Worm (Caenorhabditis elegans): ENCODE data around the gene srlf-32.

The srlf-32 gene

ce11 chrIV:11955592-11955991 lies 29.8 kb downstream of the srlf-32 start:
- TF ChIP-seq cebp-1 (GFP tag; IDR thresholded peaks at IDR 0.05) (peak; percentile 63), cebp-1 (tag; optimal IDR thresholded peaks at IDR 0.05) (peak; percentile 65), ceh-40 (GFP tag; IDR thresholded peaks at IDR 0.05) (0 out of 2 replicates have a peak, but pooled peaks have one; percentile 15), hmg-20 (GFP tag; IDR thresholded peaks at IDR 0.05) (no peak; the same call in 1 of the 2 replicates), F23B12.7 (tag; optimal IDR thresholded peaks at IDR 0.05; ENCODE audit: insufficient read depth) (peak; percentile 8), C06A6.2 (GFP tag; conservative IDR thresholded peaks at IDR 0.05) (peak; percentile 63; the same call in 1 of the 2 replicates), lin-54 (GFP tag; optimal IDR thresholded peaks at IDR 0.05) (peak; percentile 64), rcor-1 (GFP tag; IDR thresholded peaks at IDR 0.05) (0 out of 2 replicates have a peak, but pooled peaks have one; percentile 16), F49E8.2 (tag; optimal IDR thresholded peaks at IDR 0.05; ENCODE audit: insufficient read depth) (peak; percentile 41), ztf-18 (tag; optimal IDR thresholded peaks at IDR 0.05) (peak; percentile 26), ama-1 (optimal IDR thresholded peaks at IDR 0.05) (peak; percentile 64), ama-1 (GFP tag; optimal IDR thresholded peaks at IDR 0.05) (peak in 1 of 2 experiments; percentile 24), pha-4 (tag; optimal IDR thresholded peaks at IDR 0.05) (peak; percentile 71), B0261.1 (tag; optimal IDR thresholded peaks at IDR 0.05) (no peak), nfyb-1 (GFP tag; IDR thresholded peaks at IDR 0.05) (no peak), ets-4 (GFP tag; optimal IDR thresholded peaks at IDR 0.05) (peak; percentile 88), nhr-179 (tag; optimal IDR thresholded peaks at IDR 0.05) (no peak), C17E4.6 (GFP tag; IDR thresholded peaks at IDR 0.05) (no peak), T26A5.8 (tag; optimal IDR thresholded peaks at IDR 0.05) (peak; percentile 23), madf-10 (tag; optimal IDR thresholded peaks at IDR 0.05) (peak; percentile 70), tlf-1 (GFP tag; optimal IDR thresholded peaks at IDR 0.05) (peak; percentile 64), ztf-26 (tag; optimal IDR thresholded peaks at IDR 0.05) (peak; percentile 41), madf-3 (GFP tag; IDR thresholded peaks at IDR 0.05) (peak; percentile 67; the same call in 1 of the 2 replicates), ztf-22 (GFP tag; optimal IDR thresholded peaks at IDR 0.05) (peak; percentile 71), egl-44 (GFP tag; IDR thresholded peaks at IDR 0.05) (0 out of 2 replicates have a peak, but pooled peaks have one; percentile 17), die-1 (tag; optimal IDR thresholded peaks at IDR 0.05) (peak; percentile 28), nhr-90 (tag; optimal IDR thresholded peaks at IDR 0.05) (peak; percentile 25), egl-18 (GFP tag; IDR thresholded peaks at IDR 0.05) (no peak), Y79H2A.3 (GFP tag; conservative IDR thresholded peaks at IDR 0.05) (0 out of 2 replicates have a peak, but pooled peaks have one; percentile 54), snpc-3.4 (tag; optimal IDR thresholded peaks at IDR 0.05) (peak; percentile 1), sea-2 (GFP tag; IDR thresholded peaks at IDR 0.05) (no peak), let-607 (tag; optimal IDR thresholded peaks at IDR 0.05) (peak in 1 of 2 experiments; percentile 76), K11D2.4 (GFP tag; IDR thresholded peaks at IDR 0.05) (0 out of 2 replicates have a peak, but pooled peaks have one; percentile 22), repo-1 (tag; optimal IDR thresholded peaks at IDR 0.05) (peak; percentile 81), lin-26 (GFP tag; IDR thresholded peaks at IDR 0.05) (no peak), efl-1 (GFP tag; optimal IDR thresholded peaks at IDR 0.05) (no peak), dox-1 (GFP tag; IDR thresholded peaks at IDR 0.05) (peak; percentile 21; the same call in 1 of the 2 replicates), hsf-1 (GFP tag; IDR thresholded peaks at IDR 0.05) (peak; percentile 57; the same call in 1 of the 2 replicates), lsl-1 (GFP tag; optimal IDR thresholded peaks at IDR 0.05) (no peak), pbrm-1 (GFP tag; IDR thresholded peaks at IDR 0.05) (peak; percentile 44; the same call in 1 of the 2 replicates), attf-6 (GFP tag; IDR thresholded peaks at IDR 0.05) (peak; percentile 51; the same call in 1 of the 2 replicates), madf-6 (GFP tag; IDR thresholded peaks at IDR 0.05) (peak; percentile 43; the same call in 1 of the 2 replicates), Y53G8AR.9 (GFP tag; conservative IDR thresholded peaks at IDR 0.05) (peak; percentile 83), B0336.3 (GFP tag; IDR thresholded peaks at IDR 0.05) (0 out of 2 replicates have a peak, but pooled peaks have one; percentile 22), F52B5.7 (tag; optimal IDR thresholded peaks at IDR 0.05) (peak; percentile 55), Y56A3A.18 (GFP tag; IDR thresholded peaks at IDR 0.05) (peak; percentile 67), hrde-1 (tag; optimal IDR thresholded peaks at IDR 0.05; ENCODE audit: borderline replicate concordance) (peak; percentile 16), ZK185.1 (tag; optimal IDR thresholded peaks at IDR 0.05; ENCODE audit: poor library complexity, severe bottlenecking) (peak; percentile 45)

Measured in whole organism, young adult.